Worm (Caenorhabditis elegans): ENCODE data around the gene C33F10.12.

C33F10.12 gene

DNA sequence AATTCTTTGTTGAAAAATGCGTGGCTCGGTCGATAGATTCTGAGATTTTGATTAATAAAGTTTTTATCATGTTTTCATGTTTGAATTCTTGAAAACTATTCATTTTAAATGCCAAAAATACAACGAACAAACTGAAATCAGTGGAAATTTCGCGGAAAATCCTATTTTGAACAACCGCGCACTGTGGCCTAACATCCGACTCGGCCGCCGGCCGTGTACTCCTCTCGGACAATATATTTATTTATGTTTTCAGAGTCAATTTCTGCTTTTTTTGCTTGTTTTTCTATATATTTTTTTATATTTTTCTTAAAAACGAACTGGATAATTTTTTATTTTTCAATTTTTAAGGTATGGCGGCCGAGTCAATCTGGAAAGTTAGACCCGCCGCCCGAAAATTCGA lies 46.3 kb downstream of the C33F10.12 start, which contains the start of gene F26G1.1 (continued):
- TF ChIP-seq nhr-19 (GFP tag; conservative IDR thresholded peaks at IDR 0.05) (peak; percentile 80), elt-2 (tag; optimal IDR thresholded peaks at IDR 0.05) (peak; percentile 92), lsy-2 (tag; optimal IDR thresholded peaks at IDR 0.05) (peak; percentile 67 to 74), ceh-88 (GFP tag; IDR thresholded peaks at IDR 0.05) (peak; percentile 35; the same call in 1 of the 2 replicates), ztf-11 (tag; optimal IDR thresholded peaks at IDR 0.05) (peak in 1 of 2 experiments; percentile 94), mab-9 (GFP tag; IDR thresholded peaks at IDR 0.05) (peak; percentile 76), dsc-1 (tag; optimal IDR thresholded peaks at IDR 0.05) (peak; percentile 90), isw-1 (GFP tag; IDR thresholded peaks at IDR 0.05) (peak; percentile 72), unc-98 (GFP tag; IDR thresholded peaks at IDR 0.05) (peak; percentile 82), nhr-90 (tag; optimal IDR thresholded peaks at IDR 0.05; ENCODE audit: poor library complexity) (peak; percentile 93), tbx-2 (tag; optimal IDR thresholded peaks at IDR 0.05) (peak; percentile 89), aha-1 (tag; optimal IDR thresholded peaks at IDR 0.05) (no peak), lin-13 (GFP tag; optimal IDR thresholded peaks at IDR 0.05) (peak; percentile 2), pag-3 (tag; optimal IDR thresholded peaks at IDR 0.05; ENCODE audit: borderline replicate concordance, insufficient read depth) (no peak), unc-62 (GFP tag; optimal IDR thresholded peaks at IDR 0.05) (no peak), zip-4 (GFP tag; optimal IDR thresholded peaks at IDR 0.05) (peak; percentile 56), C34B4.2 (tag; optimal IDR thresholded peaks at IDR 0.05) (peak; percentile 37), nhr-84 (tag; optimal IDR thresholded peaks at IDR 0.05) (no peak)

- TF ChIP-seq rnt-1 (tag; optimal IDR thresholded peaks at IDR 0.05) (peak; percentile 31), dpl-1 (GFP tag; optimal IDR thresholded peaks at IDR 0.05) (peak in 1 of 3 experiments; percentile 11), blmp-1 (tag; optimal IDR thresholded peaks at IDR 0.05) (no peak), efl-1 (optimal IDR thresholded peaks at IDR 0.05) (peak in 1 of 2 experiments; percentile 1), efl-1 (GFP tag; optimal IDR thresholded peaks at IDR 0.05 in 1 of 2) (no peak)
Observed at ce11 chrII:4790687-4791086, 46.9 kb downstream of the C33F10.12 start.

DNA sequence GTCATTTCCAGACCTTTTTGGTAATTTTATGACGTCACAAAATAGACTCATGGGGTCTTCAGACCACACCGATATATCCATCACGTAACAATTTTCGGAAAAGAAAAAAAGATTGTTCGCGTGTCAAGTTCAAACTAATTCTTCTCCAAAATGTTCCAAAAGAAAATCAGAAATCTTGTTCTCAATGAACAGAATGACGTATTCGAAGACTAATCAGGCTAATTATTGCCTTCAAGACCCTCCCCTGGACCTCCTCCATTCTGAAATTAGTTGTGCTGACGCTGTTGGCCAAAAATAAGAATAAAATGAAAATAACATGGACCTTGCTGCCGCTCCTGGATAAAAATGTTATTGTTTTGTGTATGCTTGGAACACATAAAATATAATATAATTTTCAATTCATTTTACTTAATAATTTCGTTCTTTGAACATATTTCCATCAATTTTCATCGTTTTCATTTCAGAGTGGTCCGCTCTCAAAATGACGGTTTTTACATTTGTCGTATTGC lies 47.7 kb downstream of the C33F10.12 start, which contains the start of gene F26G1.15:
Gene F26G1.15 (plus strand): TSS at position 459 of the 509 bp plus-strand sequence.
- TF ChIP-seq xbp-1 (tag; optimal IDR thresholded peaks at IDR 0.05) (no peak), mep-1 (tag; optimal IDR thresholded peaks at IDR 0.05) (no peak), nhr-47 (tag; optimal IDR thresholded peaks at IDR 0.05) (no peak), unc-98 (GFP tag; IDR thresholded peaks at IDR 0.05) (no peak), efl-1 (optimal IDR thresholded peaks at IDR 0.05) (no peak), efl-1 (GFP tag; optimal IDR thresholded peaks at IDR 0.05 in 1 of 2) (peak in 1 of 2 experiments; percentile 53)

Data from whole organism, L1 larva.